Worm (Caenorhabditis elegans) whole organism, young adult: ENCODE measurements around the gene mrpl-36.

Source experiments
- B0035.1 ChIP-seq: sonication (generic microtip); optimal IDR thresholded peaks from 2 replicates; lab custom pipeline; 2016; ENCODE audit warnings: missing genetic modification characterization, mild to moderate bottlenecking, missing compliant biosample characterization, missing genotype, missing genetic modification reagents
- B0261.1 ChIP-seq: sonication (generic microtip); optimal IDR thresholded peaks from 2 replicates; lab custom pipeline; 2016; ENCODE audit warnings: mild to moderate bottlenecking, missing genetic modification characterization, moderate library complexity, missing compliant biosample characterization
- D2030.7 ChIP-seq: fragments of 200-800 bp; sonication (Bioruptor generic); IDR thresholded peaks from 2 replicates; pipeline ENCODE4 v1.3.6; 2022; ENCODE audit warnings: missing genetic modification reagents, missing genetic modification characterization, missing compliant biosample characterization
- F10E7.11 ChIP-seq: sonication (generic microtip); optimal IDR thresholded peaks from 2 replicates; lab custom pipeline; 2017; ENCODE audit warnings: mild to moderate bottlenecking, missing genetic modification characterization, moderate library complexity, missing compliant biosample characterization
- F23B12.7 ChIP-seq: sonication (generic microtip); optimal IDR thresholded peaks from 2 replicates; lab custom pipeline; 2017; ENCODE audit warnings: missing genetic modification characterization, mild to moderate bottlenecking, missing compliant biosample characterization, antibody characterized with exemption, moderate library complexity; ENCODE audit not compliant: insufficient read depth
- F49E8.2 ChIP-seq: sonication (generic microtip); optimal IDR thresholded peaks from 3 replicates; lab custom pipeline; 2017; ENCODE audit warnings: missing genetic modification characterization, mild to moderate bottlenecking, missing compliant biosample characterization, antibody characterized with exemption, moderate library complexity; ENCODE audit not compliant: insufficient read depth
- F52B5.7 ChIP-seq: sonication (generic microtip); optimal IDR thresholded peaks from 2 replicates; lab custom pipeline; 2016; ENCODE audit warnings: mild to moderate bottlenecking, missing genetic modification characterization, missing compliant biosample characterization
- Y53F4B.3 ChIP-seq: fragments of 200-800 bp; sonication (Bioruptor generic); IDR thresholded peaks from 2 replicates; pipeline ENCODE4 v1.3.6; 2022; ENCODE audit warnings: missing genetic modification reagents, missing genetic modification characterization, missing compliant biosample characterization
- Y53G8AR.9 ChIP-seq: fragments of 200-800 bp; sonication (Bioruptor generic); conservative IDR thresholded peaks from 2 replicates; pipeline ENCODE4 v1.3.6; 2022; ENCODE audit warnings: missing genetic modification reagents, missing genetic modification characterization, missing compliant biosample characterization
- Y67H2A.10 ChIP-seq: fragments of 200-800 bp; sonication (Bioruptor generic); conservative IDR thresholded peaks from 2 replicates; pipeline ENCODE4 v1.3.6; 2022; ENCODE audit warnings: missing genetic modification reagents, missing genetic modification characterization, missing compliant biosample characterization
- ZK185.1 ChIP-seq: sonication (generic microtip); optimal IDR thresholded peaks from 2 replicates; lab custom pipeline; 2016; ENCODE audit warnings: mild to moderate bottlenecking, missing genetic modification characterization, missing compliant biosample characterization; ENCODE audit not compliant: poor library complexity, severe bottlenecking
- akir-1 ChIP-seq: fragments of 200-800 bp; sonication (Bioruptor generic); optimal IDR thresholded peaks from 2 replicates; lab custom pipeline; 2018; ENCODE audit warnings: mild to moderate bottlenecking, missing genetic modification characterization, moderate library complexity, missing compliant biosample characterization
- ama-1 ChIP-seq, 3 experiments: fragments of 150-350 bp in 1 of 3; sonication (generic microtip) in 2 of 3; optimal IDR thresholded peaks; 2 replicates each; lab custom pipeline; 2014 to 2018; ENCODE audit warnings: missing biosample characterization in 2 of 3, missing genetic modification characterization in 2 of 3, missing genetic modification reagents in 2 of 3
- attf-5 ChIP-seq: fragments of 200-800 bp; sonication (Bioruptor generic); optimal IDR thresholded peaks from 2 replicates; lab custom pipeline; 2018; ENCODE audit warnings: mild to moderate bottlenecking, missing genetic modification characterization, missing compliant biosample characterization
- bed-1 ChIP-seq: fragments of 200-800 bp; sonication (Bioruptor generic); IDR thresholded peaks from 2 replicates; pipeline ENCODE4 v1.3.6; 2022; ENCODE audit warnings: missing genetic modification reagents, missing genetic modification characterization, missing compliant biosample characterization
- cebp-1 ChIP-seq, 2 experiments: fragments of 200-800 bp in 1 of 2; sonication (Bioruptor generic) in 1 of 2; sonication (generic microtip) in 1 of 2; IDR thresholded peaks in 1 of 2; optimal IDR thresholded peaks in 1 of 2; 2 replicates each; pipeline versions ENCODE4 v1.3.6 to Lab custom; 2017 to 2022; ENCODE audit warnings: missing compliant biosample characterization in 2 of 2, missing genetic modification characterization in 2 of 2, mild to moderate bottlenecking in 1 of 2, missing genetic modification reagents in 1 of 2, moderate library complexity in 1 of 2
- ceh-100 ChIP-seq: fragments of 200-800 bp; sonication (Bioruptor generic); IDR thresholded peaks from 2 replicates; pipeline ENCODE4 v1.3.6; 2022; ENCODE audit warnings: missing genetic modification reagents, missing genetic modification characterization, missing compliant biosample characterization
- dpff-1 ChIP-seq: sonication (generic microtip); optimal IDR thresholded peaks from 2 replicates; lab custom pipeline; 2017; ENCODE audit warnings: mild to moderate bottlenecking, missing genetic modification characterization, missing compliant biosample characterization
- dpl-1 ChIP-seq: fragments of 150-350 bp; optimal IDR thresholded peaks from 2 replicates; lab custom pipeline; 2014; ENCODE audit warnings: missing biosample characterization, missing genetic modification reagents, missing genetic modification characterization
- egrh-3 ChIP-seq: fragments of 200-800 bp; sonication (Bioruptor generic); IDR thresholded peaks from 2 replicates; pipeline ENCODE4 v1.3.6; 2022; ENCODE audit warnings: missing genetic modification reagents, missing genetic modification characterization, missing compliant biosample characterization
- him-1 ChIP-seq: sonication (generic microtip); optimal IDR thresholded peaks from 2 replicates; lab custom pipeline; 2016; ENCODE audit warnings: missing genotype, missing genetic modification reagents, missing genetic modification characterization, missing compliant biosample characterization
- hlh-26 ChIP-seq: fragments of 200-800 bp; sonication (Bioruptor generic); conservative IDR thresholded peaks from 2 replicates; pipeline ENCODE4 v1.3.6; 2022; ENCODE audit warnings: missing genetic modification reagents, missing genetic modification characterization, missing compliant biosample characterization
- lag-1 ChIP-seq: fragments of 200-800 bp; sonication (Bioruptor generic); IDR thresholded peaks from 2 replicates; pipeline ENCODE4 v1.3.6; 2022; ENCODE audit warnings: missing genetic modification reagents, missing genetic modification characterization, missing compliant biosample characterization
- let-526 ChIP-seq: fragments of 200-800 bp; sonication (Bioruptor generic); IDR thresholded peaks from 2 replicates; pipeline ENCODE4 v1.3.6; 2022; ENCODE audit warnings: missing genetic modification reagents, missing genetic modification characterization, missing compliant biosample characterization
- lin-35 ChIP-seq, 3 experiments: fragments of 150-350 bp in 2 of 3; sonication (generic microtip) in 1 of 3; optimal IDR thresholded peaks; 2 replicates each; lab custom pipeline; 2014 to 2018; ENCODE audit warnings: missing biosample characterization in 3 of 3, missing genetic modification characterization in 3 of 3, missing genetic modification reagents in 3 of 3
- lir-1 ChIP-seq: fragments of 200-800 bp; sonication (Bioruptor generic); conservative IDR thresholded peaks from 2 replicates; pipeline ENCODE4 v1.3.6; 2022; ENCODE audit warnings: missing genetic modification reagents, missing genetic modification characterization, missing compliant biosample characterization
- madf-10 ChIP-seq: sonication (generic microtip); optimal IDR thresholded peaks from 2 replicates; lab custom pipeline; 2016; ENCODE audit warnings: mild to moderate bottlenecking, missing genetic modification characterization, missing compliant biosample characterization
- madf-8 ChIP-seq: fragments of 200-800 bp; sonication (Bioruptor generic); conservative IDR thresholded peaks from 2 replicates; pipeline ENCODE4 v1.3.6; 2022; ENCODE audit warnings: missing genetic modification reagents, missing genetic modification characterization, missing compliant biosample characterization
- mel-28 ChIP-seq: sonication (generic microtip); optimal IDR thresholded peaks from 2 replicates; lab custom pipeline; 2016; ENCODE audit warnings: borderline replicate concordance, mild to moderate bottlenecking, missing genetic modification characterization, missing compliant biosample characterization
- mxl-1 ChIP-seq: sonication (generic microtip); optimal IDR thresholded peaks from 2 replicates; lab custom pipeline; 2016; ENCODE audit warnings: missing genetic modification characterization, missing compliant biosample characterization
- nfyb-1 ChIP-seq: fragments of 200-800 bp; sonication (Bioruptor generic); IDR thresholded peaks from 2 replicates; pipeline ENCODE4 v1.3.6; 2022; ENCODE audit warnings: missing genetic modification reagents, missing genetic modification characterization, missing compliant biosample characterization
- nhr-120 ChIP-seq: fragments of 200-800 bp; sonication (Bioruptor generic); IDR thresholded peaks from 2 replicates; pipeline ENCODE4 v1.3.6; 2022; ENCODE audit warnings: missing genetic modification characterization, missing compliant biosample characterization
- pha-4 ChIP-seq: fragments of 150-350 bp; sonication (generic microtip); optimal IDR thresholded peaks from 2 replicates; lab custom pipeline; 2014; ENCODE audit warnings: missing biosample characterization, missing genetic modification reagents, missing genetic modification characterization
- rec-8 ChIP-seq, 2 experiments: sonication (generic microtip); optimal IDR thresholded peaks; 2 replicates each; lab custom pipeline; 2016; ENCODE audit warnings: mild to moderate bottlenecking in 2 of 2, missing genetic modification characterization in 2 of 2, missing genetic modification reagents in 2 of 2, missing genotype in 2 of 2, missing biosample characterization in 1 of 2, missing compliant biosample characterization in 1 of 2, moderate library complexity in 1 of 2
- rpc-1 ChIP-seq, 2 experiments: fragments of 150-350 bp in 1 of 2; sonication (generic microtip) in 1 of 2; optimal IDR thresholded peaks; 2 replicates each; lab custom pipeline; 2014 to 2018; ENCODE audit warnings: missing biosample characterization in 1 of 2, missing genetic modification characterization in 1 of 2, missing genetic modification reagents in 1 of 2, missing genotype in 1 of 2
- snpc-1.3 ChIP-seq: sonication (generic microtip); optimal IDR thresholded peaks from 2 replicates; lab custom pipeline; 2017; ENCODE audit warnings: missing genetic modification characterization, mild to moderate bottlenecking, missing compliant biosample characterization, antibody characterized with exemption, moderate library complexity, missing genotype, missing genetic modification reagents; ENCODE audit not compliant: insufficient read depth
- somi-1 ChIP-seq: fragments of 200-800 bp; sonication (Bioruptor generic); optimal IDR thresholded peaks from 2 replicates; lab custom pipeline; 2018; ENCODE audit warnings: mild to moderate bottlenecking, missing genetic modification characterization, missing compliant biosample characterization
- tbp1 ChIP-seq: fragments of 200-800 bp; sonication (Bioruptor generic); optimal IDR thresholded peaks from 2 replicates; lab custom pipeline; 2018; ENCODE audit warnings: mild to moderate bottlenecking, missing genetic modification characterization, missing compliant biosample characterization
- tbx-9 ChIP-seq: sonication (generic microtip); optimal IDR thresholded peaks from 2 replicates; lab custom pipeline; 2016; ENCODE audit warnings: borderline replicate concordance, missing genetic modification characterization, inconsistent platforms, missing compliant biosample characterization
- ztf-18 ChIP-seq: sonication (generic microtip); optimal IDR thresholded peaks from 2 replicates; lab custom pipeline; 2016; ENCODE audit warnings: missing genotype, mild to moderate bottlenecking, missing genetic modification characterization, missing compliant biosample characterization
- ztf-22 ChIP-seq: fragments of 200-800 bp; sonication (Bioruptor generic); optimal IDR thresholded peaks from 2 replicates; lab custom pipeline; 2018; ENCODE audit warnings: mild to moderate bottlenecking, missing genetic modification characterization, moderate library complexity, missing compliant biosample characterization
- ztf-26 ChIP-seq: sonication (generic microtip); optimal IDR thresholded peaks from 2 replicates; lab custom pipeline; 2017; ENCODE audit warnings: missing genetic modification characterization, missing compliant biosample characterization
- ztf-3 ChIP-seq: fragments of 200-800 bp; sonication (Bioruptor generic); optimal IDR thresholded peaks from 2 replicates; lab custom pipeline; 2018; ENCODE audit warnings: mild to moderate bottlenecking, missing genetic modification characterization, missing compliant biosample characterization

mrpl-36 gene

ce11 chrIII:9871032-9871431, 23.1 kb upstream of the mrpl-36 start, which contains the start of gene ZK757.1:
ZK757.1 (minus strand) TSS chrIII:9871132.
- TF ChIP-seq dpl-1 (no peak), B0035.1 (tag; lab: Kevin White, UChicago) (no peak), let-526 (GFP tag; lab: Robert Waterston, UW) (no peak), nhr-120 (GFP tag; lab: Robert Waterston, UW) (no peak), ztf-18 (no peak), dpff-1 (tag; lab: Kevin White, UChicago) (no peak), Y67H2A.10 (no peak), ztf-26 (tag; lab: Kevin White, UChicago) (no peak), lin-35 (GFP tag; optimal IDR thresholded peaks at IDR 0.05; lab: Kevin White, UChicago) (no peak)

ce11 chrIII:9867780-9868503, 20.0 kb upstream of the mrpl-36 start, which contains the start of gene dhhc-4:
dhhc-4 (minus strand) TSS chrIII:9867792.
- TF ChIP-seq rpc-1 (optimal IDR thresholded peaks at IDR 0.05; lab: Kevin White, UChicago) (no peak), rpc-1 (tag; optimal IDR thresholded peaks at IDR 0.05; lab: Kevin White, UChicago) (no peak), Y67H2A.10 (no peak), pha-4 (tag; lab: Kevin White, UChicago) (no peak), lag-1 (GFP tag; lab: Robert Waterston, UW) (no peak), tbp1 (no peak), ZK185.1 (peak; percentile 88), ztf-22 (GFP tag; lab: Kevin White, UChicago) (no peak), B0261.1 (tag; lab: Kevin White, UChicago) (no peak), mel-28 (no peak), madf-8 (peak; percentile 37; the same call in 1 of the 2 replicates), mxl-1 (no peak), somi-1 (GFP tag; lab: Kevin White, UChicago) (no peak), cebp-1 (GFP tag; IDR thresholded peaks at IDR 0.05; lab: Robert Waterston, UW) (no peak), cebp-1 (tag; optimal IDR thresholded peaks at IDR 0.05; lab: Kevin White, UChicago) (no peak), ztf-3 (no peak), akir-1 (GFP tag; lab: Kevin White, UChicago) (no peak), bed-1 (no peak), snpc-1.3 (tag; lab: Kevin White, UChicago) (no peak), madf-10 (tag; lab: Kevin White, UChicago) (peak; percentile 62), him-1 (no peak), F49E8.2 (tag; lab: Kevin White, UChicago) (no peak), F10E7.11 (no peak), rec-8 (tag; optimal IDR thresholded peaks at IDR 0.05; lab: Kevin White, UChicago) (peak in 1 of 2 experiments; percentile 56), D2030.7 (GFP tag; lab: Robert Waterston, UW) (no peak), tbx-9 (no peak), lir-1 (GFP tag; lab: Robert Waterston, UW) (peak; percentile 50), Y53G8AR.9 (no peak), ceh-100 (peak; percentile 33; the same call in 1 of the 2 replicates), ztf-26 (tag; lab: Kevin White, UChicago) (no peak), ama-1 (optimal IDR thresholded peaks at IDR 0.05; lab: Kevin White, UChicago) (no peak), ama-1 (GFP tag; optimal IDR thresholded peaks at IDR 0.05; lab: Kevin White, UChicago) (no peak), Y53F4B.3 (GFP tag; lab: Robert Waterston, UW) (no peak), F23B12.7 (no peak), hlh-26 (no peak), F52B5.7 (tag; lab: Kevin White, UChicago) (no peak), nfyb-1 (GFP tag; lab: Robert Waterston, UW) (no peak), egrh-3 (GFP tag; lab: Robert Waterston, UW) (no peak), B0035.1 (tag; lab: Kevin White, UChicago) (no peak), attf-5 (GFP tag; lab: Kevin White, UChicago) (no peak)
